Worm (Caenorhabditis elegans): Measurements from ENCODE around the gene Y55F3AM.9.
"Not testable (repeated sequence)": the region's sequence is repeated elsewhere in the genome, so short reads cannot be mapped to it uniquely, and the experiment has no call there.

Gene Y55F3AM.9

ce11 chrIV:1009546-1009945, at the start of gene Y55F3AM.9:
TSS of gene Y55F3AM.9 (minus strand) at chrIV:1009734.
- TF ChIP-seq unc-62 (GFP tag; optimal IDR thresholded peaks at IDR 0.05): no peak

- no peak for TF ChIP-seq unc-62 (GFP tag; optimal IDR thresholded peaks at IDR 0.05)
Observed at ce11 chrIV:1058504-1058903, 49.0 kb upstream of the Y55F3AM.9 start.

- no peak for TF ChIP-seq unc-62 (GFP tag; optimal IDR thresholded peaks at IDR 0.05)
Observed at ce11 chrIV:1056263-1056942, 46.9 kb upstream of the Y55F3AM.9 start, which contains the start of the genes Y55F3AM.13 and mrps-25. TSS of gene Y55F3AM.13 (minus strand) at chrIV:1056313. TSS of gene mrps-25 (plus strand) at chrIV:1056892.

ce11 chrIV:1055734-1056133, 46.2 kb upstream of the Y55F3AM.9 start:
- TF ChIP-seq unc-62 (GFP tag; optimal IDR thresholded peaks at IDR 0.05): no peak

- no peak for TF ChIP-seq unc-62 (GFP tag; optimal IDR thresholded peaks at IDR 0.05)
Observed at ce11 chrIV:1054736-1055135, 45.2 kb upstream of the Y55F3AM.9 start, which contains the start of gene dcap-1. TSS of gene dcap-1 (minus strand) at chrIV:1054794.

- TF ChIP-seq unc-62 (GFP tag; optimal IDR thresholded peaks at IDR 0.05): no peak
Observed at ce11 chrIV:1053989-1054388, 44.5 kb upstream of the Y55F3AM.9 start.

- TF ChIP-seq unc-62 (GFP tag; optimal IDR thresholded peaks at IDR 0.05): not testable (repeated sequence)
Observed at ce11 chrIV:1051636-1052133, 42.2 kb upstream of the Y55F3AM.9 start, which contains the start of gene Y55F3AM.21. TSS of gene Y55F3AM.21 (minus strand) at chrIV:1051686.

ce11 chrIV:1046996-1047395, 37.5 kb upstream of the Y55F3AM.9 start:
- no peak for TF ChIP-seq unc-62 (GFP tag; optimal IDR thresholded peaks at IDR 0.05)

- TF ChIP-seq unc-62 (GFP tag; optimal IDR thresholded peaks at IDR 0.05): no peak
Observed at ce11 chrIV:1045683-1046082, 36.1 kb upstream of the Y55F3AM.9 start, which contains the start of gene srx-12. TSS of gene srx-12 (plus strand) at chrIV:1045983.

- TF ChIP-seq unc-62 (GFP tag; optimal IDR thresholded peaks at IDR 0.05): no peak
Observed at ce11 chrIV:1044287-1044686, 34.8 kb upstream of the Y55F3AM.9 start, which contains the start of gene Y55F3AM.11. TSS of gene Y55F3AM.11 (minus strand) at chrIV:1044387.

ce11 chrIV:1040537-1040936, 31.0 kb upstream of the Y55F3AM.9 start:
- no peak for TF ChIP-seq unc-62 (GFP tag; optimal IDR thresholded peaks at IDR 0.05)

- TF ChIP-seq unc-62 (GFP tag; optimal IDR thresholded peaks at IDR 0.05): no peak
Observed at ce11 chrIV:1038516-1038915, 29.0 kb upstream of the Y55F3AM.9 start.

ce11 chrIV:1035108-1035507, 25.6 kb upstream of the Y55F3AM.9 start:
- no peak for TF ChIP-seq unc-62 (GFP tag; optimal IDR thresholded peaks at IDR 0.05)

ce11 chrIV:1029939-1030338, 20.4 kb upstream of the Y55F3AM.9 start, which contains the start of gene abhd-14:
TSS of gene abhd-14 (minus strand) at chrIV:1030039.
- TF ChIP-seq unc-62 (GFP tag; optimal IDR thresholded peaks at IDR 0.05): no peak

ce11 chrIV:1019801-1020200, 10.3 kb upstream of the Y55F3AM.9 start:
- TF ChIP-seq unc-62 (GFP tag; optimal IDR thresholded peaks at IDR 0.05): no peak

ce11 chrIV:1015430-1015829, 5.9 kb upstream of the Y55F3AM.9 start:
- TF ChIP-seq unc-62 (GFP tag; optimal IDR thresholded peaks at IDR 0.05): no peak

- no peak for TF ChIP-seq unc-62 (GFP tag; optimal IDR thresholded peaks at IDR 0.05)
Observed at ce11 chrIV:1013233-1013798, 3.8 kb upstream of the Y55F3AM.9 start.
